Worm (Caenorhabditis elegans) whole organism, young adult: Measurements from ENCODE around the gene sbt-1.
A peak's percentile ranks its signal among the peaks of the same experiment; 100 is the strongest.

ENCODE experiments used
- B0019.2 ChIP-seq: fragments of 200-800 bp; sonication (Bioruptor generic); conservative IDR thresholded peaks from 2 replicates; pipeline ENCODE4 v1.3.6; 2022; ENCODE audit warnings: missing genetic modification reagents, missing genetic modification characterization, missing compliant biosample characterization
- D2030.7 ChIP-seq: fragments of 200-800 bp; sonication (Bioruptor generic); IDR thresholded peaks from 2 replicates; pipeline ENCODE4 v1.3.6; 2022; ENCODE audit warnings: missing genetic modification reagents, missing genetic modification characterization, missing compliant biosample characterization
- F10E7.11 ChIP-seq: sonication (generic microtip); optimal IDR thresholded peaks from 2 replicates; lab custom pipeline; 2017; ENCODE audit warnings: mild to moderate bottlenecking, missing genetic modification characterization, moderate library complexity, missing compliant biosample characterization
- F52B5.7 ChIP-seq: sonication (generic microtip); optimal IDR thresholded peaks from 2 replicates; lab custom pipeline; 2016; ENCODE audit warnings: mild to moderate bottlenecking, missing genetic modification characterization, missing compliant biosample characterization
- K11D2.4 ChIP-seq: fragments of 200-800 bp; sonication (Bioruptor generic); IDR thresholded peaks from 2 replicates; pipeline ENCODE4 v1.3.6; 2022; ENCODE audit warnings: missing genetic modification reagents, missing genetic modification characterization, missing compliant biosample characterization
- Y95B8A.8 ChIP-seq: fragments of 200-800 bp; sonication (Bioruptor generic); IDR thresholded peaks from 2 replicates; pipeline ENCODE4 v1.3.6; 2022; ENCODE audit warnings: missing genetic modification reagents, missing genetic modification characterization, missing compliant biosample characterization
- akir-1 ChIP-seq: fragments of 200-800 bp; sonication (Bioruptor generic); optimal IDR thresholded peaks from 2 replicates; lab custom pipeline; 2018; ENCODE audit warnings: mild to moderate bottlenecking, missing genetic modification characterization, moderate library complexity, missing compliant biosample characterization
- aptf-2 ChIP-seq: fragments of 200-800 bp; sonication (Bioruptor generic); conservative IDR thresholded peaks from 2 replicates; pipeline ENCODE4 v1.3.6; 2022; ENCODE audit warnings: missing genetic modification reagents, missing genetic modification characterization, missing compliant biosample characterization
- attf-6 ChIP-seq: fragments of 200-800 bp; sonication (Bioruptor generic); IDR thresholded peaks from 2 replicates; pipeline ENCODE4 v1.3.6; 2022; ENCODE audit warnings: missing genetic modification reagents, missing genetic modification characterization, missing compliant biosample characterization
- bed-2 ChIP-seq: fragments of 200-800 bp; sonication (Bioruptor generic); IDR thresholded peaks from 2 replicates; pipeline ENCODE4 v1.3.6; 2022; ENCODE audit warnings: missing genetic modification reagents, missing genetic modification characterization, missing compliant biosample characterization
- ceh-100 ChIP-seq: fragments of 200-800 bp; sonication (Bioruptor generic); IDR thresholded peaks from 2 replicates; pipeline ENCODE4 v1.3.6; 2022; ENCODE audit warnings: missing genetic modification reagents, missing genetic modification characterization, missing compliant biosample characterization
- ceh-27 ChIP-seq: fragments of 200-800 bp; sonication (Bioruptor generic); optimal IDR thresholded peaks from 2 replicates; lab custom pipeline; 2018; ENCODE audit warnings: mild to moderate bottlenecking, missing genetic modification characterization, moderate library complexity, missing compliant biosample characterization
- ceh-40 ChIP-seq: fragments of 200-800 bp; sonication (Bioruptor generic); IDR thresholded peaks from 2 replicates; pipeline ENCODE4 v1.3.6; 2022; ENCODE audit warnings: missing genetic modification characterization, missing compliant biosample characterization
- die-1 ChIP-seq: sonication (generic microtip); optimal IDR thresholded peaks from 2 replicates; lab custom pipeline; 2016; ENCODE audit warnings: missing genotype, mild to moderate bottlenecking, missing genetic modification characterization, missing compliant biosample characterization
- dpff-1 ChIP-seq: sonication (generic microtip); optimal IDR thresholded peaks from 2 replicates; lab custom pipeline; 2017; ENCODE audit warnings: mild to moderate bottlenecking, missing genetic modification characterization, missing compliant biosample characterization
- ekl-4 ChIP-seq: fragments of 200-800 bp; sonication (Bioruptor generic); IDR thresholded peaks from 2 replicates; pipeline ENCODE4 v1.3.6; 2022; ENCODE audit warnings: missing genetic modification reagents, missing genetic modification characterization, missing compliant biosample characterization
- him-1 ChIP-seq: sonication (generic microtip); optimal IDR thresholded peaks from 2 replicates; lab custom pipeline; 2016; ENCODE audit warnings: missing genotype, missing genetic modification reagents, missing genetic modification characterization, missing compliant biosample characterization
- hmg-1.2 ChIP-seq: fragments of 200-800 bp; sonication (Bioruptor generic); IDR thresholded peaks from 2 replicates; pipeline ENCODE4 v1.3.6; 2022; ENCODE audit warnings: missing genetic modification reagents, missing genetic modification characterization, missing compliant biosample characterization
- let-607 ChIP-seq, 2 experiments: fragments of 200-800 bp in 1 of 2; sonication (Bioruptor generic) in 1 of 2; sonication (generic microtip) in 1 of 2; optimal IDR thresholded peaks; 2 replicates each; lab custom pipeline; 2016 to 2018; ENCODE audit warnings: mild to moderate bottlenecking in 2 of 2, missing compliant biosample characterization in 2 of 2, missing genetic modification characterization in 2 of 2, moderate library complexity in 2 of 2, missing genotype in 1 of 2
- lin-26 ChIP-seq: fragments of 200-800 bp; sonication (Bioruptor generic); IDR thresholded peaks from 2 replicates; pipeline ENCODE4 v1.3.6; 2022; ENCODE audit warnings: missing genetic modification reagents, missing genetic modification characterization, missing compliant biosample characterization
- lin-35 ChIP-seq, 3 experiments: fragments of 150-350 bp in 2 of 3; sonication (generic microtip) in 1 of 3; optimal IDR thresholded peaks; 2 replicates each; lab custom pipeline; 2014 to 2018; ENCODE audit warnings: missing biosample characterization in 3 of 3, missing genetic modification characterization in 3 of 3, missing genetic modification reagents in 3 of 3
- lin-54 ChIP-seq: fragments of 200-800 bp; sonication (Bioruptor generic); optimal IDR thresholded peaks from 2 replicates; lab custom pipeline; 2018; ENCODE audit warnings: mild to moderate bottlenecking, missing genetic modification characterization, missing compliant biosample characterization
- madf-6 ChIP-seq: fragments of 200-800 bp; sonication (Bioruptor generic); IDR thresholded peaks from 2 replicates; pipeline ENCODE4 v1.3.6; 2022; ENCODE audit warnings: missing genetic modification reagents, missing genetic modification characterization, missing compliant biosample characterization
- mcd-1 ChIP-seq: fragments of 200-800 bp; sonication (Bioruptor generic); IDR thresholded peaks from 2 replicates; pipeline ENCODE4 v1.3.6; 2022; ENCODE audit warnings: missing genetic modification reagents, missing genetic modification characterization, missing compliant biosample characterization
- sdz-38 ChIP-seq: sonication (generic microtip); optimal IDR thresholded peaks from 2 replicates; lab custom pipeline; 2016; ENCODE audit warnings: missing genotype, missing genetic modification characterization, missing compliant biosample characterization
- sea-2 ChIP-seq: fragments of 200-800 bp; sonication (Bioruptor generic); IDR thresholded peaks from 2 replicates; pipeline ENCODE4 v1.3.6; 2022; ENCODE audit warnings: missing genetic modification characterization, missing compliant biosample characterization
- snpc-3.4 ChIP-seq: sonication (generic microtip); optimal IDR thresholded peaks from 2 replicates; lab custom pipeline; 2017; ENCODE audit warnings: missing genetic modification characterization, mild to moderate bottlenecking, missing compliant biosample characterization, antibody characterized with exemption, moderate library complexity, missing genotype, missing genetic modification reagents
- tbp1 ChIP-seq: fragments of 200-800 bp; sonication (Bioruptor generic); optimal IDR thresholded peaks from 2 replicates; lab custom pipeline; 2018; ENCODE audit warnings: mild to moderate bottlenecking, missing genetic modification characterization, missing compliant biosample characterization
- tlf-1 ChIP-seq: fragments of 200-800 bp; sonication (Bioruptor generic); optimal IDR thresholded peaks from 2 replicates; lab custom pipeline; 2018; ENCODE audit warnings: mild to moderate bottlenecking, missing genetic modification characterization, missing compliant biosample characterization
- unc-62 ChIP-seq: fragments of 150-350 bp; optimal IDR thresholded peaks from 2 replicates; lab custom pipeline; 2014; ENCODE audit warnings: missing biosample characterization, missing genetic modification reagents, missing genetic modification characterization
- xnd-1 ChIP-seq: sonication (generic microtip); optimal IDR thresholded peaks from 2 replicates; lab custom pipeline; 2016; ENCODE audit warnings: missing genotype, missing genetic modification reagents, missing genetic modification characterization, missing compliant biosample characterization
- zim-3 ChIP-seq: sonication (generic microtip); optimal IDR thresholded peaks from 2 replicates; lab custom pipeline; 2017; ENCODE audit warnings: mild to moderate bottlenecking, missing genetic modification characterization, moderate library complexity, missing compliant biosample characterization
- ztf-22 ChIP-seq: fragments of 200-800 bp; sonication (Bioruptor generic); optimal IDR thresholded peaks from 2 replicates; lab custom pipeline; 2018; ENCODE audit warnings: mild to moderate bottlenecking, missing genetic modification characterization, moderate library complexity, missing compliant biosample characterization
- ztf-25 ChIP-seq: fragments of 200-800 bp; sonication (Bioruptor generic); IDR thresholded peaks from 2 replicates; pipeline ENCODE4 v1.3.6; 2022; ENCODE audit warnings: missing genetic modification reagents, missing genetic modification characterization, missing compliant biosample characterization

Gene sbt-1

ce11 chrV:20841484-20841883 lies 12.8 kb upstream of the sbt-1 start (continued):
- TF ChIP-seq Y95B8A.8: 0 out of 2 replicates have a peak, but pooled peaks have one; percentile 13
- TF ChIP-seq bed-2 (GFP tag; lab: Robert Waterston, UW): no peak
- no peak for TF ChIP-seq F52B5.7 (tag; lab: Kevin White, UChicago)
- no peak for TF ChIP-seq attf-6 (GFP tag; lab: Robert Waterston, UW)
- peak; percentile 50 for TF ChIP-seq him-1 (tag; lab: Kevin White, UChicago)
- 0 out of 2 replicates have a peak, but pooled peaks have one; percentile 12 for TF ChIP-seq lin-26 (GFP tag; lab: Robert Waterston, UW)
- 0 out of 2 replicates have a peak, but pooled peaks have one; percentile 27 for TF ChIP-seq ekl-4 (GFP tag; lab: Robert Waterston, UW)
- TF ChIP-seq lin-35 (GFP tag; optimal IDR thresholded peaks at IDR 0.05; lab: Kevin White, UChicago): no peak
- TF ChIP-seq ceh-27 (GFP tag; lab: Kevin White, UChicago): no peak
- peak; percentile 18 for TF ChIP-seq zim-3 (tag; lab: Kevin White, UChicago)

ce11 chrV:20838565-20838964 lies 9.9 kb upstream of the sbt-1 start, which contains the start of gene exos-7:
Gene exos-7, plus strand, starts transcription at chrV:20838865.
- TF ChIP-seq xnd-1 (tag; lab: Kevin White, UChicago): no peak
- TF ChIP-seq let-607 (tag; optimal IDR thresholded peaks at IDR 0.05; lab: Kevin White, UChicago): no peak
- no peak for TF ChIP-seq ceh-40
- no peak for TF ChIP-seq snpc-3.4
- no peak for TF ChIP-seq tlf-1 (GFP tag; lab: Kevin White, UChicago)
- no peak for TF ChIP-seq aptf-2 (GFP tag; lab: Robert Waterston, UW)
- no peak for TF ChIP-seq ztf-22
- no peak for TF ChIP-seq tbp1 (GFP tag; lab: Kevin White, UChicago)
- TF ChIP-seq madf-6 (GFP tag; lab: Robert Waterston, UW): no peak
- TF ChIP-seq lin-35 (GFP tag; optimal IDR thresholded peaks at IDR 0.05; lab: Kevin White, UChicago): no peak
- no peak for TF ChIP-seq akir-1 (GFP tag; lab: Kevin White, UChicago)
- no peak for TF ChIP-seq B0019.2
- no peak for TF ChIP-seq die-1 (tag; lab: Kevin White, UChicago)
- TF ChIP-seq, all 124 proteins: peak for 0

- TF ChIP-seq madf-6 (GFP tag; lab: Robert Waterston, UW) (peak; percentile 31; the same call in 1 of the 2 replicates), mcd-1 (GFP tag; lab: Robert Waterston, UW) (peak; percentile 51), D2030.7 (GFP tag; lab: Robert Waterston, UW) (0 out of 2 replicates have a peak, but pooled peaks have one; percentile 15), sdz-38 (no peak), F10E7.11 (tag; lab: Kevin White, UChicago) (no peak), K11D2.4 (GFP tag; lab: Robert Waterston, UW) (no peak), snpc-3.4 (peak; percentile 23), dpff-1 (tag; lab: Kevin White, UChicago) (peak; percentile 20), lin-54 (GFP tag; lab: Kevin White, UChicago) (no peak), hmg-1.2 (peak; percentile 90), unc-62 (GFP tag; lab: Kevin White, UChicago) (no peak), ztf-25 (GFP tag; lab: Robert Waterston, UW) (0 out of 2 replicates have a peak, but pooled peaks have one; percentile 19), sea-2 (peak; percentile 20; the same call in 1 of the 2 replicates)
- TF ChIP-seq, all 124 proteins: peak for 8
Observed at ce11 chrV:20837765-20838164, 9.1 kb upstream of the sbt-1 start, which contains the start of gene mrps-12. Gene mrps-12, plus strand, starts transcription at chrV:20838080.

- TF ChIP-seq mcd-1 (GFP tag; lab: Robert Waterston, UW) (peak; percentile 51; the same call in 1 of the 2 replicates), sdz-38 (no peak), ceh-100 (GFP tag; lab: Robert Waterston, UW) (peak; percentile 84)
Observed at ce11 chrV:20832554-20832963, 3.9 kb upstream of the sbt-1 start.
